Worm (Caenorhabditis elegans): ENCODE measurements around the gene ccpp-6.

Gene ccpp-6

ce11 chrII:5378239-5378521 is 8.9 kb downstream of the ccpp-6 start:
- no peak for TF ChIP-seq K02D7.2 (tag; optimal IDR thresholded peaks at IDR 0.05)
- no peak for TF ChIP-seq gmeb-2 (tag; optimal IDR thresholded peaks at IDR 0.05)
- TF ChIP-seq ttx-3 (tag; optimal IDR thresholded peaks at IDR 0.05) = no peak
- no peak for TF ChIP-seq syd-9 (tag; optimal IDR thresholded peaks at IDR 0.05)
- no peak for TF ChIP-seq eyg-1 (tag; optimal IDR thresholded peaks at IDR 0.05)
- no peak for TF ChIP-seq K09A11.1 (tag; optimal IDR thresholded peaks at IDR 0.05; ENCODE audit: insufficient read depth)
- TF ChIP-seq ceh-9 (tag; optimal IDR thresholded peaks at IDR 0.05) = no peak
- no peak for TF ChIP-seq ceh-18 (tag; optimal IDR thresholded peaks at IDR 0.05)
- no peak for TF ChIP-seq fkh-6 (tag; optimal IDR thresholded peaks at IDR 0.05)
- no peak for TF ChIP-seq ceh-24 (tag; optimal IDR thresholded peaks at IDR 0.05)
- TF ChIP-seq sox-2 (GFP tag; IDR thresholded peaks at IDR 0.05) = no peak
- no peak for TF ChIP-seq ahr-1 (tag; optimal IDR thresholded peaks at IDR 0.05)
- TF ChIP-seq ets-4 (tag; optimal IDR thresholded peaks at IDR 0.05) = no peak
- no peak for TF ChIP-seq ceh-31 (tag; optimal IDR thresholded peaks at IDR 0.05)
- no peak for TF ChIP-seq unc-3 (GFP tag; conservative IDR thresholded peaks at IDR 0.05)
- TF ChIP-seq unc-3 (tag; optimal IDR thresholded peaks at IDR 0.05) = no peak
- TF ChIP-seq dve-1 (tag; optimal IDR thresholded peaks at IDR 0.05) = no peak
- no peak for TF ChIP-seq lin-11 (tag; optimal IDR thresholded peaks at IDR 0.05)
- TF ChIP-seq pag-3 (tag; optimal IDR thresholded peaks at IDR 0.05; ENCODE audit: borderline replicate concordance) = no peak
- no peak for TF ChIP-seq che-1 (tag; optimal IDR thresholded peaks at IDR 0.05)

DNA sequence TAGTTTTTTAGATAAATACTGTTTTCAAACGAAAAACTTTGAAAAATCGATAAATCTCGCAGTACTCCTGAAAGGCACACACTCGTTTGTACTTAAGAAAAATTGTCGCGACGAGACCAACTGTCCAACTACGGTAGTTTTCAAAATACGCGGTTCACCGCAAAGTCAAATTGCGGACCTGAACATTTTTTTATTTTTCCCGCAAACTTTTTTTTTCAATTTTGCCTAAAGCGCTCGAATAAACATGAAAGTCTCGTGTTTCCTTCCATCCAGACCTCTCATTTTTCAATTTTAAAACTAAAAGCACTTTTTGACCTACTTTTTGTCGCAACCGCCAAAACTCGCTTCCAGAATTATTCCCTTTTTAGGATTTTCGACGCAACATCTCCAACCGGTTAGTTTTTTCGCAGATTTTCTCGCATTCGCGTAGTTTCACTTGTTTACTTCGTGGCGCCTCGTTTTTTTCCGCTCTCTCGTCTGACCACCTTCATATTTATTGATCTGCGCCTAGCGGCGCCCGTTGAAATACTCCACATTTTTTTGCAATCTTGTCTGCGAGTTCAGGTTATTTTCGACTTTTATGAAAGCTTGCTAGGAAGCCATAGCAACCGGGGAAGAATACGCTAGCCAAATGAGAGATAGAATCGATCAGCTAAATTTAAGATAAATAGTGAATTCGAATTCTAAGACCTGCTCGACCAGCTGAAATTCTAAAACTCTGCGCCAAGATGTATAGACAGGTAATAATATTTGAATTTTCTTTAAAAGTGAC is 9.5 kb downstream of the ccpp-6 start, which contains the start of gene prdx-2:
Gene prdx-2, plus strand, starts transcription at position 729 of the 772 bp plus-strand sequence.
- TF ChIP-seq hlh-15 (tag; optimal IDR thresholded peaks at IDR 0.05) (no peak), K09A11.1 (tag; optimal IDR thresholded peaks at IDR 0.05; ENCODE audit: insufficient read depth) (no peak)

ce11 chrII:5374967-5375366 is 12.2 kb downstream of the ccpp-6 start, which contains the start of gene algn-2:
algn-2 (plus strand) TSS chrII:5375267.
- TF ChIP-seq lim-6 (tag; optimal IDR thresholded peaks at IDR 0.05) (no peak), ahr-1 (tag; optimal IDR thresholded peaks at IDR 0.05) (no peak), mec-3 (tag; optimal IDR thresholded peaks at IDR 0.05; ENCODE audit: borderline replicate concordance) (no peak), ceh-2 (tag; optimal IDR thresholded peaks at IDR 0.05) (no peak), lin-11 (tag; optimal IDR thresholded peaks at IDR 0.05) (no peak), sdc-2 (tag; optimal IDR thresholded peaks at IDR 0.05) (no peak), unc-42 (tag; optimal IDR thresholded peaks at IDR 0.05) (no peak), eyg-1 (tag; optimal IDR thresholded peaks at IDR 0.05) (no peak), ceh-34 (tag; optimal IDR thresholded peaks at IDR 0.05) (no peak), ama-1 (optimal IDR thresholded peaks at IDR 0.05) (no peak), zip-5 (tag; optimal IDR thresholded peaks at IDR 0.05) (no peak), syd-9 (tag; optimal IDR thresholded peaks at IDR 0.05) (no peak), T23F11.4 (GFP tag; optimal IDR thresholded peaks at IDR 0.05) (no peak), ets-4 (tag; optimal IDR thresholded peaks at IDR 0.05) (no peak), ceh-22 (tag; optimal IDR thresholded peaks at IDR 0.05) (no peak), elt-4 (tag; optimal IDR thresholded peaks at IDR 0.05) (no peak), unc-3 (GFP tag; conservative IDR thresholded peaks at IDR 0.05) (no peak), unc-3 (tag; optimal IDR thresholded peaks at IDR 0.05) (no peak), ceh-6 (GFP tag; optimal IDR thresholded peaks at IDR 0.05) (no peak)

ce11 chrII:5373275-5374047 is 13.7 kb downstream of the ccpp-6 start, which contains the start of the genes agt-2 and F09E5.3:
agt-2 (minus strand) TSS chrII:5373827.
F09E5.3 (plus strand) TSS chrII:5373997.
- TF ChIP-seq pha-4 (tag; optimal IDR thresholded peaks at IDR 0.05) (no peak), unc-55 (GFP tag; optimal IDR thresholded peaks at IDR 0.05) (peak; percentile 8), unc-3 (GFP tag; conservative IDR thresholded peaks at IDR 0.05) (no peak), unc-3 (tag; optimal IDR thresholded peaks at IDR 0.05) (no peak), hlh-6 (tag; optimal IDR thresholded peaks at IDR 0.05) (no peak), T23F11.4 (GFP tag; optimal IDR thresholded peaks at IDR 0.05) (no peak), ceh-45 (GFP tag; IDR thresholded peaks at IDR 0.05) (peak; percentile 23; the same call in 1 of the 2 replicates), ceh-24 (tag; optimal IDR thresholded peaks at IDR 0.05) (no peak), tbx-2 (tag; optimal IDR thresholded peaks at IDR 0.05) (peak; percentile 55), ahr-1 (tag; optimal IDR thresholded peaks at IDR 0.05) (no peak), lim-6 (tag; optimal IDR thresholded peaks at IDR 0.05) (no peak), sdc-2 (tag; optimal IDR thresholded peaks at IDR 0.05) (peak; percentile 25), F13H6.1 (tag; optimal IDR thresholded peaks at IDR 0.05) (no peak), sox-4 (tag; optimal IDR thresholded peaks at IDR 0.05) (no peak), odd-2 (tag; optimal IDR thresholded peaks at IDR 0.05) (no peak), syd-9 (tag; optimal IDR thresholded peaks at IDR 0.05) (no peak), zip-5 (tag; optimal IDR thresholded peaks at IDR 0.05) (no peak), gmeb-2 (tag; optimal IDR thresholded peaks at IDR 0.05) (no peak), tbx-7 (tag; optimal IDR thresholded peaks at IDR 0.05) (no peak), ceh-34 (tag; optimal IDR thresholded peaks at IDR 0.05) (peak; percentile 57), rnt-1 (tag; optimal IDR thresholded peaks at IDR 0.05) (no peak), fkh-6 (tag; optimal IDR thresholded peaks at IDR 0.05) (no peak), madf-2 (tag; optimal IDR thresholded peaks at IDR 0.05) (peak; percentile 39)

Measured in whole organism, late embryonic.